Worm (Caenorhabditis elegans): ENCODE data around the gene Y70G10A.4.

The Y70G10A.4 gene

ce11 chrIII:10197416-10197815 lies 24.5 kb upstream of the Y70G10A.4 start, which contains the start of gene dod-6:
Gene dod-6 (plus strand): TSS chrIII:10197716.
- TF ChIP-seq hlh-8 (tag; optimal IDR thresholded peaks at IDR 0.05) (no peak), ceh-19 (GFP tag; optimal IDR thresholded peaks at IDR 0.05) (no peak), pat-9 (tag; optimal IDR thresholded peaks at IDR 0.05) (no peak), ceh-14 (tag; optimal IDR thresholded peaks at IDR 0.05) (no peak), nhr-232 (tag; optimal IDR thresholded peaks at IDR 0.05) (no peak), lin-11 (tag; optimal IDR thresholded peaks at IDR 0.05) (no peak), nfya-1 (tag; optimal IDR thresholded peaks at IDR 0.05) (no peak), ztf-16 (tag; optimal IDR thresholded peaks at IDR 0.05) (no peak), ceh-9 (tag; optimal IDR thresholded peaks at IDR 0.05) (no peak), ceh-45 (GFP tag; IDR thresholded peaks at IDR 0.05) (no peak), nhr-11 (tag; optimal IDR thresholded peaks at IDR 0.05) (no peak), ceh-48 (tag; optimal IDR thresholded peaks at IDR 0.05) (no peak), unc-3 (GFP tag; conservative IDR thresholded peaks at IDR 0.05) (no peak), unc-3 (tag; optimal IDR thresholded peaks at IDR 0.05) (no peak)

- TF ChIP-seq ceh-6 (GFP tag; optimal IDR thresholded peaks at IDR 0.05): no peak
- TF ChIP-seq pat-9 (tag; optimal IDR thresholded peaks at IDR 0.05): no peak
- no peak for TF ChIP-seq hlh-30 (tag; optimal IDR thresholded peaks at IDR 0.05; ENCODE audit: insufficient read depth)
- TF ChIP-seq unc-3 (GFP tag; conservative IDR thresholded peaks at IDR 0.05): no peak
- TF ChIP-seq unc-3 (tag; optimal IDR thresholded peaks at IDR 0.05): no peak
- no peak for TF ChIP-seq pha-2 (tag; optimal IDR thresholded peaks at IDR 0.05)
- TF ChIP-seq zip-5 (tag; optimal IDR thresholded peaks at IDR 0.05): no peak
Measured at ce11 chrIII:10199052-10199451, 22.9 kb upstream of the Y70G10A.4 start, which contains the start of gene T20G5.8. Gene T20G5.8 (plus strand): TSS chrIII:10199352.

ce11 chrIII:10201235-10201634 lies 20.7 kb upstream of the Y70G10A.4 start, which contains the start of the genes T20G5.13 and T20G5.12:
Gene T20G5.13 (minus strand): TSS chrIII:10201335.
Gene T20G5.12 (plus strand): TSS chrIII:10201604.
- TF ChIP-seq tbx-7 (tag; optimal IDR thresholded peaks at IDR 0.05) (no peak), nhr-11 (tag; optimal IDR thresholded peaks at IDR 0.05) (no peak), pha-2 (tag; optimal IDR thresholded peaks at IDR 0.05) (no peak), unc-86 (tag; optimal IDR thresholded peaks at IDR 0.05) (no peak), mec-3 (tag; optimal IDR thresholded peaks at IDR 0.05; ENCODE audit: borderline replicate concordance) (no peak), ceh-22 (tag; optimal IDR thresholded peaks at IDR 0.05) (no peak), hlh-30 (tag; optimal IDR thresholded peaks at IDR 0.05; ENCODE audit: insufficient read depth) (no peak), ets-4 (tag; optimal IDR thresholded peaks at IDR 0.05) (no peak), eyg-1 (tag; optimal IDR thresholded peaks at IDR 0.05) (no peak), sox-4 (tag; optimal IDR thresholded peaks at IDR 0.05) (no peak), ceh-19 (GFP tag; optimal IDR thresholded peaks at IDR 0.05) (no peak)

ce11 chrIII:10202391-10202790 lies 19.6 kb upstream of the Y70G10A.4 start:
- TF ChIP-seq pros-1 (tag; optimal IDR thresholded peaks at IDR 0.05) (no peak), gmeb-2 (tag; optimal IDR thresholded peaks at IDR 0.05) (no peak), zip-5 (tag; optimal IDR thresholded peaks at IDR 0.05) (no peak), ttx-3 (tag; optimal IDR thresholded peaks at IDR 0.05) (no peak), ceh-6 (GFP tag; optimal IDR thresholded peaks at IDR 0.05) (no peak), fax-1 (tag; optimal IDR thresholded peaks at IDR 0.05) (no peak), ahr-1 (tag; optimal IDR thresholded peaks at IDR 0.05) (no peak)

- TF ChIP-seq ceh-24 (tag; optimal IDR thresholded peaks at IDR 0.05): no peak
- TF ChIP-seq nfya-1 (tag; optimal IDR thresholded peaks at IDR 0.05): peak; percentile 12
- TF ChIP-seq unc-55 (GFP tag; optimal IDR thresholded peaks at IDR 0.05): peak; percentile 46
- no peak for TF ChIP-seq ttx-3 (tag; optimal IDR thresholded peaks at IDR 0.05)
- no peak for TF ChIP-seq zip-5 (tag; optimal IDR thresholded peaks at IDR 0.05)
- no peak for TF ChIP-seq T23F11.4 (GFP tag; optimal IDR thresholded peaks at IDR 0.05)
- no peak for TF ChIP-seq pha-2 (tag; optimal IDR thresholded peaks at IDR 0.05)
- TF ChIP-seq fkh-10 (GFP tag; optimal IDR thresholded peaks at IDR 0.05): no peak
- TF ChIP-seq dve-1 (tag; optimal IDR thresholded peaks at IDR 0.05): peak; percentile 37
- TF ChIP-seq ama-1 (optimal IDR thresholded peaks at IDR 0.05): no peak
- TF ChIP-seq ceh-9 (tag; optimal IDR thresholded peaks at IDR 0.05): no peak
- no peak for TF ChIP-seq lin-11 (tag; optimal IDR thresholded peaks at IDR 0.05)
- TF ChIP-seq ceh-31 (tag; optimal IDR thresholded peaks at IDR 0.05): no peak
- TF ChIP-seq F13H6.1 (tag; optimal IDR thresholded peaks at IDR 0.05): no peak
- no peak for TF ChIP-seq pros-1 (tag; optimal IDR thresholded peaks at IDR 0.05)
- TF ChIP-seq ceh-30 (tag; optimal IDR thresholded peaks at IDR 0.05): no peak
- TF ChIP-seq ztf-16 (tag; optimal IDR thresholded peaks at IDR 0.05): no peak
- no peak for TF ChIP-seq ceh-22 (tag; optimal IDR thresholded peaks at IDR 0.05)
- TF ChIP-seq nhr-11 (tag; optimal IDR thresholded peaks at IDR 0.05): no peak
- TF ChIP-seq hlh-15 (tag; optimal IDR thresholded peaks at IDR 0.05): no peak
- TF ChIP-seq hlh-30 (tag; optimal IDR thresholded peaks at IDR 0.05; ENCODE audit: insufficient read depth): no peak
- TF ChIP-seq ceh-18 (tag; optimal IDR thresholded peaks at IDR 0.05): peak; percentile 1
Measured at ce11 chrIII:10202894-10203871, 18.8 kb upstream of the Y70G10A.4 start, which contains the start of gene chc-1. Gene chc-1 (plus strand): TSS chrIII:10203821.
